Worm (Caenorhabditis elegans) whole organism, L2 larva: ENCODE data around the gene F54D11.4.
A peak's percentile ranks its signal among the peaks of the same experiment; 100 is the strongest.

Source experiments
- C34F6.9 ChIP-seq: fragments of 150-350 bp; optimal IDR thresholded peaks from 2 replicates; lab custom pipeline; 2014; ENCODE audit warnings: missing biosample characterization, missing genetic modification characterization
- F13H6.1 ChIP-seq: sonication (generic microtip); optimal IDR thresholded peaks from 2 replicates; lab custom pipeline; 2016; ENCODE audit warnings: missing genetic modification characterization, missing compliant biosample characterization
- R02D3.7 ChIP-seq: fragments of 150-350 bp; optimal IDR thresholded peaks from 2 replicates; lab custom pipeline; 2014; ENCODE audit warnings: missing biosample characterization, missing genetic modification characterization
- Y55F3AM.14 ChIP-seq: fragments of 200-800 bp; sonication (Bioruptor generic); optimal IDR thresholded peaks from 2 replicates; lab custom pipeline; 2018; ENCODE audit warnings: mild to moderate bottlenecking, missing genetic modification characterization, missing compliant biosample characterization
- ZK546.5 ChIP-seq: sonication (generic microtip); optimal IDR thresholded peaks from 2 replicates; lab custom pipeline; 2017; ENCODE audit warnings: missing biosample characterization, missing genetic modification characterization
- alr-1 ChIP-seq: fragments of 150-350 bp; optimal IDR thresholded peaks from 2 replicates; lab custom pipeline; 2014; ENCODE audit warnings: missing biosample characterization, missing genetic modification characterization
- aly-2 ChIP-seq: fragments of 150-350 bp; optimal IDR thresholded peaks from 2 replicates; lab custom pipeline; 2014; ENCODE audit warnings: missing biosample characterization, missing genetic modification characterization
- ama-1 ChIP-seq: fragments of 150-350 bp; optimal IDR thresholded peaks from 2 replicates; lab custom pipeline; 2018; ENCODE audit warnings: inconsistent platforms
- blmp-1 ChIP-seq: sonication (generic microtip); optimal IDR thresholded peaks from 2 replicates; lab custom pipeline; 2017; ENCODE audit warnings: missing genetic modification characterization, mild to moderate bottlenecking, missing compliant biosample characterization, antibody characterized with exemption, moderate library complexity; ENCODE audit not compliant: insufficient read depth
- crh-2 ChIP-seq: sonication (generic microtip); optimal IDR thresholded peaks from 2 replicates; lab custom pipeline; 2017; ENCODE audit warnings: missing biosample characterization, missing genetic modification characterization
- dmd-4 ChIP-seq: sonication (generic microtip); optimal IDR thresholded peaks from 2 replicates; lab custom pipeline; 2017; ENCODE audit warnings: missing biosample characterization, missing genetic modification characterization
- egl-27 ChIP-seq: sonication (generic microtip); optimal IDR thresholded peaks from 3 replicates; lab custom pipeline; 2017; ENCODE audit warnings: missing biosample characterization, missing genetic modification reagents, missing genetic modification characterization
- elt-1 ChIP-seq: fragments of 150-350 bp; optimal IDR thresholded peaks from 2 replicates; lab custom pipeline; 2014; ENCODE audit warnings: missing biosample characterization, missing genetic modification characterization
- elt-3 ChIP-seq: sonication (generic microtip); optimal IDR thresholded peaks from 2 replicates; lab custom pipeline; 2017; ENCODE audit warnings: missing biosample characterization, missing genetic modification characterization
- fos-1 ChIP-seq: fragments of 150-350 bp; optimal IDR thresholded peaks from 2 replicates; lab custom pipeline; 2014; ENCODE audit warnings: missing biosample characterization, missing genetic modification characterization
- gmeb-1 ChIP-seq: fragments of 150-350 bp; optimal IDR thresholded peaks from 2 replicates; lab custom pipeline; 2014; ENCODE audit warnings: missing biosample characterization, missing genetic modification characterization
- lin-11 ChIP-seq: fragments of 150-350 bp; sonication (generic microtip); optimal IDR thresholded peaks from 2 replicates; lab custom pipeline; 2014; ENCODE audit warnings: missing biosample characterization, missing genetic modification characterization, inconsistent platforms, mixed read lengths
- lin-13 ChIP-seq: fragments of 150-350 bp; optimal IDR thresholded peaks from 2 replicates; lab custom pipeline; 2014; ENCODE audit warnings: missing biosample characterization, missing genetic modification reagents, missing genetic modification characterization
- lin-39 ChIP-seq: fragments of 150-350 bp; optimal IDR thresholded peaks from 2 replicates; lab custom pipeline; 2014; ENCODE audit warnings: missing biosample characterization, missing genetic modification reagents, missing genetic modification characterization
- lsy-2 ChIP-seq, 2 experiments: fragments of 150-350 bp in 1 of 2; sonication (generic microtip) in 1 of 2; optimal IDR thresholded peaks; 2 replicates each; lab custom pipeline; 2014 to 2017; ENCODE audit warnings: missing biosample characterization in 2 of 2, missing genetic modification characterization in 2 of 2
- nhr-129 ChIP-seq: fragments of 150-350 bp; optimal IDR thresholded peaks from 2 replicates; lab custom pipeline; 2014; ENCODE audit warnings: missing biosample characterization, missing genetic modification characterization
- nhr-25 ChIP-seq: fragments of 150-350 bp; sonication (generic microtip); optimal IDR thresholded peaks from 3 replicates; lab custom pipeline; 2014; ENCODE audit warnings: missing biosample characterization, missing genetic modification characterization
- nhr-77 ChIP-seq: fragments of 150-350 bp; optimal IDR thresholded peaks from 2 replicates; lab custom pipeline; 2014; ENCODE audit warnings: missing biosample characterization, missing genetic modification characterization
- peb-1 ChIP-seq: fragments of 150-350 bp; optimal IDR thresholded peaks from 2 replicates; lab custom pipeline; 2014; ENCODE audit warnings: missing biosample characterization, missing genetic modification characterization
- sem-4 ChIP-seq: fragments of 150-350 bp; optimal IDR thresholded peaks from 2 replicates; lab custom pipeline; 2014; ENCODE audit warnings: missing biosample characterization, missing genetic modification reagents, missing genetic modification characterization
- skn-1 ChIP-seq: sonication (generic microtip); optimal IDR thresholded peaks from 2 replicates; lab custom pipeline; 2017; ENCODE audit warnings: missing biosample characterization, missing genetic modification characterization
- sma-3 ChIP-seq: sonication (generic microtip); optimal IDR thresholded peaks from 2 replicates; lab custom pipeline; 2016; ENCODE audit warnings: missing genetic modification reagents, missing genetic modification characterization, missing compliant biosample characterization
- sma-9 ChIP-seq, 2 experiments: fragments of 150-350 bp in 1 of 2; sonication (generic microtip) in 1 of 2; optimal IDR thresholded peaks; 2 replicates each; lab custom pipeline; 2014 to 2016; ENCODE audit warnings: missing genetic modification characterization in 2 of 2, mild to moderate bottlenecking in 1 of 2, missing biosample characterization in 1 of 2, missing compliant biosample characterization in 1 of 2, missing genetic modification reagents in 1 of 2, moderate library complexity in 1 of 2
- unc-39 ChIP-seq: fragments of 150-350 bp; optimal IDR thresholded peaks from 2 replicates; lab custom pipeline; 2014; ENCODE audit warnings: missing biosample characterization, missing genetic modification characterization
- unc-55 ChIP-seq: fragments of 150-350 bp; sonication (generic microtip); optimal IDR thresholded peaks from 3 replicates; lab custom pipeline; 2014; ENCODE audit warnings: missing biosample characterization, missing genetic modification reagents, missing genetic modification characterization
- unc-62 ChIP-seq: fragments of 150-350 bp; optimal IDR thresholded peaks from 2 replicates; lab custom pipeline; 2014; ENCODE audit warnings: missing biosample characterization, missing genetic modification reagents, missing genetic modification characterization
- zag-1 ChIP-seq: fragments of 150-350 bp; optimal IDR thresholded peaks from 2 replicates; lab custom pipeline; 2014; ENCODE audit warnings: missing biosample characterization, missing genetic modification characterization
- ztf-11 ChIP-seq: sonication (generic microtip); optimal IDR thresholded peaks from 2 replicates; lab custom pipeline; 2017; ENCODE audit warnings: missing biosample characterization, missing genetic modification characterization

Gene F54D11.4

ce11 chrV:4615802-4616201, at the start of gene F54D11.4, which contains the start of gene Y61A9LA.10:
TSS of gene F54D11.4 (plus strand) at chrV:4616151.
TSS of gene Y61A9LA.10 (minus strand) at chrV:4615817.
- TF ChIP-seq egl-27 (tag; lab: Kevin White, UChicago) (peak; percentile 37), nhr-77 (peak; percentile 22), peb-1 (no peak), skn-1 (tag; lab: Kevin White, UChicago) (no peak), nhr-25 (tag; lab: Kevin White, UChicago) (peak; percentile 62), sem-4 (peak; percentile 2), unc-39 (tag; lab: Kevin White, UChicago) (no peak), unc-55 (peak; percentile 64), F13H6.1 (tag; lab: Kevin White, UChicago) (peak; percentile 36), ztf-11 (no peak), alr-1 (tag; lab: Kevin White, UChicago) (no peak), lin-13 (GFP tag; lab: Kevin White, UChicago) (peak; percentile 29), ama-1 (lab: Kevin White, UChicago) (no peak), fos-1 (tag; lab: Kevin White, UChicago) (peak; percentile 20), ZK546.5 (tag; lab: Kevin White, UChicago) (no peak), unc-62 (GFP tag; lab: Kevin White, UChicago) (no peak), sma-3 (no peak), dmd-4 (tag; lab: Kevin White, UChicago) (no peak), C34F6.9 (tag; lab: Kevin White, UChicago) (peak; percentile 81), R02D3.7 (tag; lab: Kevin White, UChicago) (no peak), crh-2 (tag; lab: Kevin White, UChicago) (peak; percentile 53), sma-9 (GFP tag; optimal IDR thresholded peaks at IDR 0.05; lab: Kevin White, UChicago) (no peak), sma-9 (tag; optimal IDR thresholded peaks at IDR 0.05; lab: Kevin White, UChicago) (no peak), gmeb-1 (tag; lab: Kevin White, UChicago) (peak; percentile 71), lin-11 (tag; lab: Kevin White, UChicago) (peak; percentile 41), lsy-2 (tag; optimal IDR thresholded peaks at IDR 0.05; lab: Kevin White, UChicago) (peak; percentile 67 to 83)
- TF ChIP-seq, all 48 proteins: peak for 13

- TF ChIP-seq unc-55 (peak; percentile 75), gmeb-1 (tag; lab: Kevin White, UChicago) (peak; percentile 13), lin-39 (tag; lab: Kevin White, UChicago) (no peak), ama-1 (lab: Kevin White, UChicago) (peak; percentile 10), nhr-129 (tag; lab: Kevin White, UChicago) (peak; percentile 4), lsy-2 (tag; optimal IDR thresholded peaks at IDR 0.05; lab: Kevin White, UChicago) (peak; percentile 27 to 61), C34F6.9 (tag; lab: Kevin White, UChicago) (peak; percentile 85), blmp-1 (tag; lab: Kevin White, UChicago) (no peak), elt-1 (no peak), F13H6.1 (tag; lab: Kevin White, UChicago) (no peak), crh-2 (tag; lab: Kevin White, UChicago) (no peak)
Measured at ce11 chrV:4569999-4570627, 45.8 kb upstream of the F54D11.4 start, which contains the start of gene sut-2. TSS of gene sut-2 (minus strand) at chrV:4570049.

DNA sequence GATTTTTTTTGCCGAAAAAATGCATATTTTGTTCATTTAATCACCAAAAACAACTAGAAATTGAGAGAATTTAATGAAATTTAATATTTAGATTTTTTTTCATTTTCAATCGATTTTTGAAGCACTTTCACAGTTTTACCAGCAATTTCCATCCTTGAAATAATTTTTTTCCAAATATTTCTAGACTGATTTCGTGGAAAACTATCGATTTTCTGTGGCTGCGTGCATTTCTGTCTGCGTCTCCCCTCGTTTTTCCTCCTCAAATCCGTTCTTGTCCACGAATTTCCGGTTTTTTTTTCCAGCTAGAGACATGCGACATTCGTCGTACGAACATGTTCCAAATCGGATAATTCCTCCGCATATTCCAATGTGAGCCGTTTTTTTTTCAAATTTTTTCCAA, 45.1 kb upstream of the F54D11.4 start, which contains the start of gene Y61A9LA.3:
TSS of gene Y61A9LA.3 (plus strand) at position 301 of the 400 bp plus-strand sequence.
- no peak for TF ChIP-seq elt-3 (tag; lab: Kevin White, UChicago)
- TF ChIP-seq aly-2 (tag; lab: Kevin White, UChicago), result no peak
- no peak for TF ChIP-seq lin-11 (tag; lab: Kevin White, UChicago)
- TF ChIP-seq Y55F3AM.14 (GFP tag; lab: Kevin White, UChicago), result no peak
- TF ChIP-seq skn-1 (tag; lab: Kevin White, UChicago), result no peak
- no peak for TF ChIP-seq peb-1
- TF ChIP-seq alr-1 (tag; lab: Kevin White, UChicago), result no peak
- no peak for TF ChIP-seq zag-1 (tag; lab: Kevin White, UChicago)
- TF ChIP-seq nhr-129 (tag; lab: Kevin White, UChicago), result no peak
- TF ChIP-seq, all 48 proteins: peak for 0

ce11 chrV:4571997-4572396, 44.0 kb upstream of the F54D11.4 start:
- TF ChIP-seq gmeb-1 (tag; lab: Kevin White, UChicago), result no peak
- TF ChIP-seq, all 48 proteins: peak for 0
